Fruit fly (Drosophila melanogaster): ENCODE measurements around the gene Chsy.

Gene Chsy

dm6 chrX:15554256-15554678, 39.1 kb downstream of the Chsy start, which contains the start of gene Ac13E (continued):
- TF ChIP-seq CG12299 (tag; optimal IDR thresholded peaks at IDR 0.05) (peak; percentile 86), CG17385 (GFP tag; optimal IDR thresholded peaks at IDR 0.05) (peak; percentile 85), ems (GFP tag; optimal IDR thresholded peaks at IDR 0.05) (peak; percentile 91), CG18619 (GFP tag; optimal IDR thresholded peaks at IDR 0.05) (peak; percentile 91), bab2 (GFP tag; optimal IDR thresholded peaks at IDR 0.05) (peak; percentile 69), pho (GFP tag; optimal IDR thresholded peaks at IDR 0.05) (peak; percentile 79), nau (GFP tag; optimal IDR thresholded peaks at IDR 0.05) (peak; percentile 92), CG14050 (GFP tag; IDR thresholded peaks at IDR 0.05) (peak; percentile 80), ash1 (GFP tag; optimal IDR thresholded peaks at IDR 0.05) (peak; percentile 2), CG12942 (GFP tag; optimal IDR thresholded peaks at IDR 0.05) (peak; percentile 79), Hmr (GFP tag; optimal IDR thresholded peaks at IDR 0.05) (peak; percentile 94), pita (GFP tag; optimal IDR thresholded peaks at IDR 0.05) (no peak), CG2875 (GFP tag; optimal IDR thresholded peaks at IDR 0.05) (peak; percentile 89), CG18599 (GFP tag; optimal IDR thresholded peaks at IDR 0.05) (peak; percentile 93), CG7556 (GFP tag; optimal IDR thresholded peaks at IDR 0.05) (peak; percentile 94), Antp (GFP tag; optimal IDR thresholded peaks at IDR 0.05) (peak; percentile 80), caup (GFP tag; optimal IDR thresholded peaks at IDR 0.05; ENCODE audit: severe bottlenecking) (peak; percentile 90), ssp (GFP tag; IDR thresholded peaks at IDR 0.05) (peak; percentile 67), abd-A (tag; optimal IDR thresholded peaks at IDR 0.05) (no peak), D19A (tag; optimal IDR thresholded peaks at IDR 0.05) (peak; percentile 85), Hsf (GFP tag; optimal IDR thresholded peaks at IDR 0.05) (peak; percentile 87), corto (GFP tag; optimal IDR thresholded peaks at IDR 0.05) (peak; percentile 70), phol (tag; optimal IDR thresholded peaks at IDR 0.05) (peak; percentile 89), CG13894 (tag; optimal IDR thresholded peaks at IDR 0.05) (peak; percentile 79), hkb (optimal IDR thresholded peaks at IDR 0.05) (no peak), hkb (GFP tag; IDR thresholded peaks at IDR 0.05) (peak; percentile 93), jing (GFP tag; optimal IDR thresholded peaks at IDR 0.05) (peak; percentile 80), bowl (GFP tag; IDR thresholded peaks at IDR 0.05) (peak; percentile 56; the same call in 1 of the 2 replicates), salm (tag; optimal IDR thresholded peaks at IDR 0.05) (peak; percentile 88), run (tag; optimal IDR thresholded peaks at IDR 0.05) (peak; percentile 80), sd (tag; optimal IDR thresholded peaks at IDR 0.05) (peak; percentile 69), h (optimal IDR thresholded peaks at IDR 0.05) (no peak), CG12659 (GFP tag; optimal IDR thresholded peaks at IDR 0.05) (peak; percentile 91), pb (GFP tag; optimal IDR thresholded peaks at IDR 0.05) (peak; percentile 59), Abd-B (GFP tag; optimal IDR thresholded peaks at IDR 0.05) (peak; percentile 84), lab (GFP tag; optimal IDR thresholded peaks at IDR 0.05) (peak; percentile 92), esg (GFP tag; conservative IDR thresholded peaks at IDR 0.05) (peak; percentile 74), Bgb (GFP tag; IDR thresholded peaks at IDR 0.05; ENCODE audit: partially characterized antibody) (peak; percentile 58), Meics (GFP tag; optimal IDR thresholded peaks at IDR 0.05) (peak; percentile 92), Xrp1 (GFP tag; IDR thresholded peaks at IDR 0.05) (peak; percentile 93), CG32767 (GFP tag; IDR thresholded peaks at IDR 0.05) (peak; percentile 88), vvl (GFP tag; IDR thresholded peaks at IDR 0.05) (peak; percentile 91), CG8944 (GFP tag; optimal IDR thresholded peaks at IDR 0.05) (peak; percentile 72), CG12744 (GFP tag; optimal IDR thresholded peaks at IDR 0.05) (peak; percentile 78), CG2678 (tag; optimal IDR thresholded peaks at IDR 0.05) (peak; percentile 93), az2 (GFP tag; optimal IDR thresholded peaks at IDR 0.05) (peak; percentile 89), CG8388 (GFP tag; optimal IDR thresholded peaks at IDR 0.05) (peak; percentile 85), Dp (GFP tag; optimal IDR thresholded peaks at IDR 0.05) (no peak), CG17361 (GFP tag; IDR thresholded peaks at IDR 0.05) (peak; percentile 95), chn (GFP tag; optimal IDR thresholded peaks at IDR 0.05) (peak; percentile 90), cg (GFP tag; optimal IDR thresholded peaks at IDR 0.05) (no peak)

All from whole organism, embryonic.